Worm (Caenorhabditis elegans): Measurements from ENCODE around the gene clr-1.

clr-1 gene

ce11 chrII:5517643-5518042, 51.5 kb downstream of the clr-1 start, which contains the start of gene ZK177.9:
Gene ZK177.9 (minus strand): TSS chrII:5517743.
- TF ChIP-seq ceh-34 (tag; optimal IDR thresholded peaks at IDR 0.05) (no peak), ceh-22 (tag; optimal IDR thresholded peaks at IDR 0.05) (no peak), ceh-9 (tag; optimal IDR thresholded peaks at IDR 0.05) (no peak), ref-2 (tag; optimal IDR thresholded peaks at IDR 0.05) (no peak), hlh-30 (tag; optimal IDR thresholded peaks at IDR 0.05; ENCODE audit: insufficient read depth) (no peak), K09A11.1 (tag; optimal IDR thresholded peaks at IDR 0.05; ENCODE audit: insufficient read depth) (no peak), ceh-2 (tag; optimal IDR thresholded peaks at IDR 0.05) (no peak), ahr-1 (tag; optimal IDR thresholded peaks at IDR 0.05) (no peak), tbx-2 (tag; optimal IDR thresholded peaks at IDR 0.05) (no peak), elt-2 (tag; optimal IDR thresholded peaks at IDR 0.05) (no peak)

- TF ChIP-seq dmd-4 (tag; optimal IDR thresholded peaks at IDR 0.05; ENCODE audit: borderline replicate concordance) (no peak), ceh-19 (GFP tag; optimal IDR thresholded peaks at IDR 0.05) (no peak), syd-9 (tag; optimal IDR thresholded peaks at IDR 0.05) (no peak), tbx-2 (tag; optimal IDR thresholded peaks at IDR 0.05) (no peak), unc-86 (tag; optimal IDR thresholded peaks at IDR 0.05) (no peak), lim-6 (tag; optimal IDR thresholded peaks at IDR 0.05) (no peak)
Measured at ce11 chrII:5518055-5518454, 51.9 kb downstream of the clr-1 start.

ce11 chrII:5518910-5519309, 52.8 kb downstream of the clr-1 start, which contains the start of gene ZK177.2:
Gene ZK177.2 (plus strand): TSS chrII:5519210.
- TF ChIP-seq C08G9.2 (tag; optimal IDR thresholded peaks at IDR 0.05), result no peak
- TF ChIP-seq elt-2 (tag; optimal IDR thresholded peaks at IDR 0.05), result no peak
- no peak for TF ChIP-seq hlh-13 (GFP tag; optimal IDR thresholded peaks at IDR 0.05)
- TF ChIP-seq gmeb-2 (tag; optimal IDR thresholded peaks at IDR 0.05), result no peak
- no peak for TF ChIP-seq F13H6.1 (tag; optimal IDR thresholded peaks at IDR 0.05)
- no peak for TF ChIP-seq ceh-2 (tag; optimal IDR thresholded peaks at IDR 0.05)
- TF ChIP-seq ceh-18 (tag; optimal IDR thresholded peaks at IDR 0.05), result no peak
- TF ChIP-seq ceh-6 (GFP tag; optimal IDR thresholded peaks at IDR 0.05), result no peak
- no peak for TF ChIP-seq dve-1 (tag; optimal IDR thresholded peaks at IDR 0.05)
- no peak for TF ChIP-seq unc-3 (GFP tag; conservative IDR thresholded peaks at IDR 0.05)
- TF ChIP-seq unc-3 (tag; optimal IDR thresholded peaks at IDR 0.05), result no peak
- no peak for TF ChIP-seq C38D4.7 (GFP tag; optimal IDR thresholded peaks at IDR 0.05)
- no peak for TF ChIP-seq odd-2 (tag; optimal IDR thresholded peaks at IDR 0.05)
- TF ChIP-seq pax-1 (tag; optimal IDR thresholded peaks at IDR 0.05), result no peak
- TF ChIP-seq ceh-9 (tag; optimal IDR thresholded peaks at IDR 0.05), result no peak
- no peak for TF ChIP-seq hlh-30 (tag; optimal IDR thresholded peaks at IDR 0.05; ENCODE audit: insufficient read depth)
- no peak for TF ChIP-seq fax-1 (tag; optimal IDR thresholded peaks at IDR 0.05)
- no peak for TF ChIP-seq zip-5 (tag; optimal IDR thresholded peaks at IDR 0.05)
- TF ChIP-seq ceh-30 (tag; optimal IDR thresholded peaks at IDR 0.05), result no peak

ce11 chrII:5521411-5521810, 55.3 kb downstream of the clr-1 start, which contains the start of gene ZK177.12:
Gene ZK177.12 (plus strand): TSS chrII:5521711.
- TF ChIP-seq hlh-8 (tag; optimal IDR thresholded peaks at IDR 0.05) (no peak), hlh-13 (GFP tag; optimal IDR thresholded peaks at IDR 0.05) (no peak), unc-55 (GFP tag; optimal IDR thresholded peaks at IDR 0.05) (no peak), pha-4 (tag; optimal IDR thresholded peaks at IDR 0.05) (no peak), unc-3 (GFP tag; conservative IDR thresholded peaks at IDR 0.05) (no peak), unc-3 (tag; optimal IDR thresholded peaks at IDR 0.05) (no peak), T23F11.4 (GFP tag; optimal IDR thresholded peaks at IDR 0.05) (no peak), C08G9.2 (tag; optimal IDR thresholded peaks at IDR 0.05) (no peak), hlh-30 (tag; optimal IDR thresholded peaks at IDR 0.05; ENCODE audit: insufficient read depth) (no peak), K09A11.1 (tag; optimal IDR thresholded peaks at IDR 0.05; ENCODE audit: insufficient read depth) (no peak), odd-2 (tag; optimal IDR thresholded peaks at IDR 0.05) (no peak), ref-2 (tag; optimal IDR thresholded peaks at IDR 0.05) (no peak), ets-4 (tag; optimal IDR thresholded peaks at IDR 0.05) (no peak), pqm-1 (tag; optimal IDR thresholded peaks at IDR 0.05) (no peak), madf-2 (tag; optimal IDR thresholded peaks at IDR 0.05) (no peak), npax-4 (tag; optimal IDR thresholded peaks at IDR 0.05) (no peak), F13H6.1 (tag; optimal IDR thresholded peaks at IDR 0.05) (no peak), syd-9 (tag; optimal IDR thresholded peaks at IDR 0.05) (no peak), rnt-1 (tag; optimal IDR thresholded peaks at IDR 0.05) (no peak), C38D4.7 (GFP tag; optimal IDR thresholded peaks at IDR 0.05) (no peak), dmd-4 (tag; optimal IDR thresholded peaks at IDR 0.05; ENCODE audit: borderline replicate concordance) (no peak)
